Worm (Caenorhabditis elegans) whole organism, midembryonic: ENCODE data around the gene C36C5.15.

Experiments
- T22C8.4 ChIP-seq: fragments of 200-800 bp; sonication (Bioruptor generic); IDR thresholded peaks from 2 replicates; pipeline ENCODE4 v1.3.6; 2022; ENCODE audit warnings: missing genetic modification characterization, missing compliant biosample characterization
- cog-1 ChIP-seq: sonication (generic microtip); optimal IDR thresholded peaks from 2 replicates; lab custom pipeline; 2016; ENCODE audit warnings: missing genetic modification characterization, missing compliant biosample characterization
- flt-1 ChIP-seq: fragments of 200-800 bp; sonication (Bioruptor generic); IDR thresholded peaks from 2 replicates; pipeline ENCODE4 v1.3.6; 2022; ENCODE audit warnings: missing genetic modification characterization, missing compliant biosample characterization
- klf-2 ChIP-seq: fragments of 200-800 bp; sonication (Bioruptor generic); conservative IDR thresholded peaks from 2 replicates; pipeline ENCODE4 v1.3.6; 2022; ENCODE audit warnings: missing genetic modification reagents, missing genetic modification characterization, missing compliant biosample characterization
- med-1 ChIP-seq: sonication (generic microtip); optimal IDR thresholded peaks from 2 replicates; lab custom pipeline; 2017; ENCODE audit warnings: missing genetic modification characterization, mild to moderate bottlenecking, missing compliant biosample characterization, antibody characterized with exemption, missing genetic modification reagents; ENCODE audit not compliant: insufficient read depth
- ref-1 ChIP-seq: fragments of 200-800 bp; sonication (Bioruptor generic); conservative IDR thresholded peaks from 2 replicates; pipeline ENCODE4 v1.3.6; 2022; ENCODE audit warnings: missing genetic modification reagents, missing genetic modification characterization, missing compliant biosample characterization
- tab-1 ChIP-seq: fragments of 200-800 bp; sonication (Bioruptor generic); IDR thresholded peaks from 2 replicates; pipeline ENCODE4 v1.3.6; 2022; ENCODE audit warnings: missing genetic modification characterization, missing compliant biosample characterization
- ztf-23 ChIP-seq: fragments of 200-800 bp; sonication (Bioruptor generic); IDR thresholded peaks from 2 replicates; pipeline ENCODE4 v1.3.6; 2022; ENCODE audit warnings: missing genetic modification reagents, missing genetic modification characterization, missing compliant biosample characterization

DNA sequence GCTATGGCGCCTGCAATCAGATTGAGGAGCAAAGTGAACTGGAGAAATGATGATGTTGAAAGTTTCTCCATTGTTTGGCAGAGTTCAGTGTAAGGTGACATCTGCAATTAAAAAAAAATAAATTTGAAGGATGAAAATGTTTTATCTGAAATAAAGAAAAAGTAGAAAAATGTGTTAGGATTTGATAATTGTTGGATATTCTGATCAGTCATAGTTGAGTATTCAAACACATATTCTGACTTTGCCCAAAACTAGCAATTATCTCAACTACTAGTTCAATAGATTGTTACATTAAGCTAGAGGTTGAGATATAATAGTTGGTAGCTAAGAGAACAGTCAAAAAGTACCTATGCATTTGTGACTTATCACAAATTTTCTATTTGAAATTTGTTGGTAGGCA lies 24.1 kb downstream of the C36C5.15 start, which contains the start of gene srab-10:
- TF ChIP-seq med-1 (GFP tag; lab: Kevin White, UChicago) (no peak), ztf-23 (GFP tag; lab: Robert Waterston, UW) (no peak), flt-1 (no peak), ref-1 (GFP tag; lab: Robert Waterston, UW) (no peak), T22C8.4 (GFP tag; lab: Robert Waterston, UW) (no peak), klf-2 (no peak), tab-1 (GFP tag; lab: Robert Waterston, UW) (no peak), cog-1 (no peak)
